Fruit fly (Drosophila melanogaster) whole organism, pupa: ENCODE results near the gene CG14362.

Experiments used
- CG13204 ChIP-seq: fragments of 200-800 bp; sonication (Bioruptor generic); optimal IDR thresholded peaks from 2 replicates; lab custom pipeline; 2018; ENCODE audit warnings: missing biosample characterization, mild to moderate bottlenecking, missing genetic modification characterization, moderate library complexity
- CG14655 ChIP-seq: fragments of 200-800 bp; sonication (Bioruptor generic); optimal IDR thresholded peaks from 3 replicates; lab custom pipeline; 2017; ENCODE audit warnings: mild to moderate bottlenecking, missing biosample characterization, missing genetic modification reagents, missing genetic modification characterization
- CG17806 ChIP-seq: fragments of 200-800 bp; sonication (Bioruptor generic); optimal IDR thresholded peaks from 2 replicates; lab custom pipeline; 2018; ENCODE audit warnings: missing biosample characterization, mild to moderate bottlenecking, missing genetic modification characterization, moderate library complexity
- CG32121 ChIP-seq: fragments of 200-800 bp; sonication (Bioruptor generic); IDR thresholded peaks from 2 replicates; pipeline ENCODE4 v1.3.6; 2022; ENCODE audit warnings: missing biosample characterization, missing genetic modification characterization
- CG8301 ChIP-seq: fragments of 200-800 bp; sonication (Bioruptor generic); optimal IDR thresholded peaks from 2 replicates; lab custom pipeline; 2018; ENCODE audit warnings: missing biosample characterization, mild to moderate bottlenecking, missing genetic modification characterization
- Ets98B ChIP-seq: fragments of 200-800 bp; sonication (Bioruptor generic); IDR thresholded peaks from 2 replicates; pipeline ENCODE4 v1.3.6; 2022; ENCODE audit warnings: missing biosample characterization, missing genetic modification characterization
- Pif1B ChIP-seq: fragments of 200-800 bp; sonication (Bioruptor generic); optimal IDR thresholded peaks from 3 replicates; lab custom pipeline; 2016; ENCODE audit warnings: missing biosample characterization, missing genetic modification characterization
- fd96Ca ChIP-seq: fragments of 200-800 bp; sonication (Bioruptor generic); IDR thresholded peaks from 3 replicates; pipeline ENCODE4 v1.3.6; 2022; ENCODE audit warnings: missing biosample characterization, missing genetic modification characterization
- gl ChIP-seq: fragments of 200-800 bp; sonication (Bioruptor generic); optimal IDR thresholded peaks from 2 replicates; lab custom pipeline; 2018; ENCODE audit warnings: missing biosample characterization, mild to moderate bottlenecking, missing genetic modification characterization
- rn ChIP-seq: fragments of 200-800 bp; sonication (Bioruptor generic); IDR thresholded peaks from 2 replicates; pipeline ENCODE4 v1.3.6; 2022; ENCODE audit warnings: missing biosample characterization, missing genetic modification characterization

DNA sequence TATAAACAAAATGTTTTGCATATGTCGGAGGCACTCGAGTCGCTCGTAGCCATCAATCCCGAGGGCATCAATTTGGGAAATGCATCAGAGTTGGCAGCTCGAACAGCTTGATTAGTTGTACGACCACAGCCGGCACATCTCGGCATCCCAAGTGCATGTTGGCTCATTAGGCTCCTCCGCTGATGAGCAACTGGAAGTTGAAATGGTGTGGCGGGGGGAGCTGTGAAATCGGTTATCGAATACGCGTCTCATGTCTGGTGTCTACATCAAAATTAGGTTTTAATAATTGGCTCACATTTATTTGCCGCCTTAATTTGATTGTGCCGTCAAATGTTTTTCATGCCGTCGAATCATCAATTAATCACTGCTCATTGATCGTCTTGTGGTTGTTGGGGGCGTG lies 4.0 kb upstream of the CG14362 start:
- TF ChIP-seq CG13204 (GFP tag; lab: Kevin White, UChicago) (no peak), Pif1B (GFP tag; lab: Kevin White, UChicago) (no peak), fd96Ca (no peak), CG17806 (tag; lab: Kevin White, UChicago) (no peak), rn (no peak), gl (tag; lab: Kevin White, UChicago) (no peak), Ets98B (GFP tag; lab: Robert Waterston, UW) (no peak), CG32121 (GFP tag; lab: Robert Waterston, UW) (no peak), CG14655 (GFP tag; lab: Kevin White, UChicago) (no peak), CG8301 (tag; lab: Kevin White, UChicago) (no peak)
